Worm (Caenorhabditis elegans) whole organism, mixed stage, embryonic: ENCODE data around the gene ceh-90.

Experiments
- blmp-1 ChIP-seq: fragments of 150-350 bp; optimal IDR thresholded peaks from 2 replicates; lab custom pipeline; 2014; ENCODE audit warnings: missing biosample characterization, missing genetic modification characterization
- ceh-39 ChIP-seq: fragments of 150-350 bp; optimal IDR thresholded peaks from 2 replicates; lab custom pipeline; 2014; ENCODE audit warnings: missing biosample characterization, missing genetic modification characterization
- ceh-43 ChIP-seq: fragments of 200-800 bp; sonication (Bioruptor generic); optimal IDR thresholded peaks from 2 replicates; lab custom pipeline; 2018; ENCODE audit warnings: mild to moderate bottlenecking, missing genetic modification characterization, moderate library complexity, missing compliant biosample characterization
- ces-1 ChIP-seq: fragments of 150-350 bp; optimal IDR thresholded peaks from 2 replicates; lab custom pipeline; 2014; ENCODE audit warnings: missing biosample characterization, missing genetic modification reagents, missing genetic modification characterization
- cnd-1 ChIP-seq: fragments of 200-800 bp; sonication (Bioruptor generic); optimal IDR thresholded peaks from 2 replicates; lab custom pipeline; 2018; ENCODE audit warnings: mild to moderate bottlenecking, missing genetic modification characterization, missing compliant biosample characterization
- drap-1 ChIP-seq: fragments of 200-800 bp; sonication (Bioruptor generic); optimal IDR thresholded peaks from 3 replicates; lab custom pipeline; 2018; ENCODE audit warnings: mild to moderate bottlenecking, missing genetic modification characterization, missing compliant biosample characterization
- elt-1 ChIP-seq: sonication (generic microtip); optimal IDR thresholded peaks from 2 replicates; lab custom pipeline; 2017; ENCODE audit warnings: missing genetic modification characterization, mild to moderate bottlenecking, missing compliant biosample characterization, antibody characterized with exemption, moderate library complexity, borderline replicate concordance; ENCODE audit not compliant: insufficient read depth
- elt-3 ChIP-seq: fragments of 150-350 bp; optimal IDR thresholded peaks from 2 replicates; lab custom pipeline; 2014; ENCODE audit warnings: missing biosample characterization, missing genetic modification characterization
- flh-1 ChIP-seq: fragments of 200-800 bp; sonication (Bioruptor generic); optimal IDR thresholded peaks from 2 replicates; lab custom pipeline; 2018; ENCODE audit warnings: mild to moderate bottlenecking, missing genetic modification characterization, moderate library complexity, missing compliant biosample characterization
- ham-2 ChIP-seq: fragments of 200-800 bp; sonication (Bioruptor generic); optimal IDR thresholded peaks from 2 replicates; lab custom pipeline; 2018; ENCODE audit warnings: mild to moderate bottlenecking, missing genetic modification characterization, missing compliant biosample characterization
- hlh-1 ChIP-seq: fragments of 150-350 bp; optimal IDR thresholded peaks from 2 replicates; lab custom pipeline; 2014; ENCODE audit warnings: missing biosample characterization, missing genetic modification reagents, missing genetic modification characterization
- lin-13 ChIP-seq: fragments of 150-350 bp; optimal IDR thresholded peaks from 2 replicates; lab custom pipeline; 2014; ENCODE audit warnings: missing biosample characterization, missing genetic modification characterization
- lin-32 ChIP-seq: fragments of 200-800 bp; sonication (Bioruptor generic); optimal IDR thresholded peaks from 2 replicates; lab custom pipeline; 2018; ENCODE audit warnings: mild to moderate bottlenecking, missing genetic modification characterization, missing compliant biosample characterization
- lsy-2 ChIP-seq: fragments of 150-350 bp; optimal IDR thresholded peaks from 2 replicates; lab custom pipeline; 2014; ENCODE audit warnings: missing biosample characterization, missing genetic modification characterization
- mab-5 ChIP-seq: fragments of 150-350 bp; optimal IDR thresholded peaks from 2 replicates; lab custom pipeline; 2014; ENCODE audit warnings: missing biosample characterization, missing genetic modification characterization
- mep-1 ChIP-seq: fragments of 150-350 bp; optimal IDR thresholded peaks from 2 replicates; lab custom pipeline; 2017; ENCODE audit warnings: missing biosample characterization, missing genetic modification reagents, missing genetic modification characterization, inconsistent platforms
- nhr-12 ChIP-seq: fragments of 150-350 bp; optimal IDR thresholded peaks from 2 replicates; lab custom pipeline; 2014; ENCODE audit warnings: missing biosample characterization, missing genetic modification characterization
- nhr-2 ChIP-seq: fragments of 150-350 bp; optimal IDR thresholded peaks from 2 replicates; lab custom pipeline; 2014; ENCODE audit warnings: missing biosample characterization, missing genetic modification characterization
- nhr-237 ChIP-seq: fragments of 150-350 bp; optimal IDR thresholded peaks from 2 replicates; lab custom pipeline; 2014; ENCODE audit warnings: missing biosample characterization, missing genetic modification characterization
- nhr-28 ChIP-seq: fragments of 150-350 bp; optimal IDR thresholded peaks from 2 replicates; lab custom pipeline; 2014; ENCODE audit warnings: missing biosample characterization, missing genetic modification characterization
- nhr-76 ChIP-seq: sonication (generic microtip); optimal IDR thresholded peaks from 2 replicates; lab custom pipeline; 2017; ENCODE audit warnings: missing biosample characterization, missing genetic modification characterization
- sem-2 ChIP-seq: fragments of 200-800 bp; sonication (Bioruptor generic); optimal IDR thresholded peaks from 2 replicates; lab custom pipeline; 2018; ENCODE audit warnings: mild to moderate bottlenecking, missing genetic modification characterization, missing compliant biosample characterization
- snpc-4 ChIP-seq: fragments of 150-350 bp; optimal IDR thresholded peaks from 2 replicates; lab custom pipeline; 2014; ENCODE audit warnings: missing biosample characterization, missing genetic modification characterization
- sptf-1 ChIP-seq: sonication (generic microtip); optimal IDR thresholded peaks from 2 replicates; lab custom pipeline; 2017; ENCODE audit warnings: mild to moderate bottlenecking, missing genetic modification characterization, moderate library complexity, missing compliant biosample characterization
- tbx-8 ChIP-seq: fragments of 200-800 bp; sonication (Bioruptor generic); optimal IDR thresholded peaks from 2 replicates; lab custom pipeline; 2018; ENCODE audit warnings: mild to moderate bottlenecking, missing genetic modification characterization, moderate library complexity, missing compliant biosample characterization
- unc-120 ChIP-seq: sonication (generic microtip); optimal IDR thresholded peaks from 2 replicates; lab custom pipeline; 2017; ENCODE audit warnings: missing genetic modification characterization, missing compliant biosample characterization; ENCODE audit not compliant: poor library complexity, severe bottlenecking
- unc-62 ChIP-seq: fragments of 150-350 bp; optimal IDR thresholded peaks from 2 replicates; lab custom pipeline; 2014; ENCODE audit warnings: missing biosample characterization, missing genetic modification reagents, missing genetic modification characterization
- zip-8 ChIP-seq: fragments of 150-350 bp; optimal IDR thresholded peaks from 2 replicates; lab custom pipeline; 2014; ENCODE audit warnings: missing biosample characterization, missing genetic modification characterization
- ztf-11 ChIP-seq: fragments of 150-350 bp; optimal IDR thresholded peaks from 2 replicates; lab custom pipeline; 2014; ENCODE audit warnings: missing biosample characterization, missing genetic modification characterization

ceh-90 gene

ce11 chrX:14165156-14165555 lies 8.3 kb upstream of the ceh-90 start:
- no peak for TF ChIP-seq ceh-39 (tag; lab: Kevin White, UChicago)
- no peak for TF ChIP-seq blmp-1 (tag; lab: Kevin White, UChicago)
- TF ChIP-seq sptf-1 = no peak
- TF ChIP-seq flh-1 = no peak
- no peak for TF ChIP-seq unc-62 (GFP tag; lab: Kevin White, UChicago)
- TF ChIP-seq nhr-2 (tag; lab: Kevin White, UChicago) = no peak
- no peak for TF ChIP-seq nhr-12 (tag; lab: Kevin White, UChicago)
- no peak for TF ChIP-seq unc-120 (tag; lab: Kevin White, UChicago)
- TF ChIP-seq sem-2 (GFP tag; lab: Kevin White, UChicago) = no peak
- no peak for TF ChIP-seq tbx-8 (GFP tag; lab: Kevin White, UChicago)
- no peak for TF ChIP-seq elt-1 (tag; lab: Kevin White, UChicago)
- no peak for TF ChIP-seq zip-8 (tag; lab: Kevin White, UChicago)
- no peak for TF ChIP-seq lin-13 (tag; lab: Kevin White, UChicago)
- no peak for TF ChIP-seq ham-2 (GFP tag; lab: Kevin White, UChicago)
- no peak for TF ChIP-seq lin-32 (GFP tag; lab: Kevin White, UChicago)
- TF ChIP-seq ces-1 (GFP tag; lab: Kevin White, UChicago) = no peak

DNA sequence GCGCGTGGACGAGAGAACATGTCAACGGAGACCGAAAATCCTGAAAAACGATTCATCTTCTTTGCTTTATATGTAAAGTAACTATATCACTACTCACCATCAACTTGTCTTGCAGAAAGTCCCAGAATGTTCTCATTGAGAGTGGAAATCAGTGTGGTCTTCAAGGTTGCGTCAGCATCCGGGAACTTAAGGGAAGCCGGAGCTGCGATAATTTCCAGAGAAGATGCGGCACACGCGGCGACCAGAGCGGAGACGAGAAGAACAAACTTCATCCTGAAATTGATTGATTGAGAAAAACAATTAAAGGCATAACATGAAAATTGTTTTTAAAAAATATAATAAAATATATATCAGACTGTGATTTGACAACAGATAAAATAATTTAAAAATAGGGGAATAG lies 7.4 kb upstream of the ceh-90 start, which contains the start of gene vha-20:
vha-20 (minus strand) TSS at position 273 of the 400 bp plus-strand sequence.
- TF ChIP-seq lin-13 (tag; lab: Kevin White, UChicago) = no peak
- TF ChIP-seq nhr-12 (tag; lab: Kevin White, UChicago) = no peak
- TF ChIP-seq ham-2 (GFP tag; lab: Kevin White, UChicago) = no peak
- no peak for TF ChIP-seq cnd-1 (tag; lab: Kevin White, UChicago)
- TF ChIP-seq mep-1 = no peak
- TF ChIP-seq blmp-1 (tag; lab: Kevin White, UChicago) = no peak
- no peak for TF ChIP-seq zip-8 (tag; lab: Kevin White, UChicago)

DNA sequence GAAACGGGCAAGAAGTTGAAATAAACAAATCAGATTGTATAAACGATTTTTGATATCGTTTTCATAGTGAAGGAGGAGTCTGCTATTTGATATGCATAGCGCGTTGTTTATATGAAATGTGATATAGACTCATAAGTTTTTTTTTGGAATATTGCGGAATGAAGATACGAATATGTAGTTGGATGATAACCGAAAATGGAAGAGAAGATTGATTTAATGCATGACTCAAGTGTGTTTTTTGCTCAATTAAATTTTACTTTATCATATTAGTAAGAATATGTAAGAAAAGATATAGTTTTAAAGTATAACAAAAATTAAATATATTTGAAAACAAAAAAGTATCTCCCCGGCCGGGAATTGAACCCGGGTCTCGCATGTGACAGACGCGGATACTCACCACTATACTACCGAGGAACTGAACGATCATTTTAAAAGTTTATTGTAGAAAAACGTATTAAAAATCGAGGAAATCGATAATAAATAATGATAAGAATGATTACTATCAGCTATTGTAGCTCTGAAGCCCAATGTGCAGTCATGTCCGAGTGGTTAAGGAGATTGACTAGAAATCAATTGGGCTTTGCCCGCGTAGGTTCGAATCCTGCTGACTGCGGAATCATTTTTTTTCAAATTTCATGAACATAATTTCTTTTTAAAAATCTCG lies 5.0 kb upstream of the ceh-90 start, which contains the start of gene lgc-25:
lgc-25 (minus strand) TSS at position 51 of the 664 bp plus-strand sequence.
- TF ChIP-seq lsy-2 (tag; lab: Kevin White, UChicago) = no peak
- no peak for TF ChIP-seq ztf-11
- no peak for TF ChIP-seq elt-3 (tag; lab: Kevin White, UChicago)
- TF ChIP-seq drap-1 (GFP tag; lab: Kevin White, UChicago) = no peak
- TF ChIP-seq unc-62 (GFP tag; lab: Kevin White, UChicago) = no peak
- TF ChIP-seq ceh-39 (tag; lab: Kevin White, UChicago) = no peak
- TF ChIP-seq, all 35 proteins: peak for 0

- no peak for TF ChIP-seq snpc-4 (tag; lab: Kevin White, UChicago)
- no peak for TF ChIP-seq sptf-1
- TF ChIP-seq nhr-76 (tag; lab: Kevin White, UChicago) = no peak
- TF ChIP-seq ceh-43 (GFP tag; lab: Kevin White, UChicago) = no peak
- TF ChIP-seq mep-1 = no peak
- no peak for TF ChIP-seq nhr-28
- TF ChIP-seq nhr-237 = no peak
- TF ChIP-seq hlh-1 = no peak
- no peak for TF ChIP-seq elt-3 (tag; lab: Kevin White, UChicago)
- TF ChIP-seq ham-2 (GFP tag; lab: Kevin White, UChicago) = no peak
- no peak for TF ChIP-seq sem-2 (GFP tag; lab: Kevin White, UChicago)
- no peak for TF ChIP-seq flh-1
- TF ChIP-seq lin-32 (GFP tag; lab: Kevin White, UChicago) = no peak
- TF ChIP-seq cnd-1 (tag; lab: Kevin White, UChicago) = no peak
- TF ChIP-seq, all 35 proteins: peak for 0
These were observed 4.2 kb downstream of the ceh-90 start for ce11 chrX:14152644-14153043.

ce11 chrX:14147400-14147799 lies 9.4 kb downstream of the ceh-90 start, which contains the start of gene akt-2:
Gene akt-2 (plus strand): TSS chrX:14147700.
- TF ChIP-seq nhr-2 (tag; lab: Kevin White, UChicago) (no peak), mab-5 (tag; lab: Kevin White, UChicago) (no peak), nhr-28 (no peak)
- TF ChIP-seq, all 35 proteins: peak for 0
